1 fruit fly cellular context compared by ENCODE assay signal in the genomic region with DNA sequence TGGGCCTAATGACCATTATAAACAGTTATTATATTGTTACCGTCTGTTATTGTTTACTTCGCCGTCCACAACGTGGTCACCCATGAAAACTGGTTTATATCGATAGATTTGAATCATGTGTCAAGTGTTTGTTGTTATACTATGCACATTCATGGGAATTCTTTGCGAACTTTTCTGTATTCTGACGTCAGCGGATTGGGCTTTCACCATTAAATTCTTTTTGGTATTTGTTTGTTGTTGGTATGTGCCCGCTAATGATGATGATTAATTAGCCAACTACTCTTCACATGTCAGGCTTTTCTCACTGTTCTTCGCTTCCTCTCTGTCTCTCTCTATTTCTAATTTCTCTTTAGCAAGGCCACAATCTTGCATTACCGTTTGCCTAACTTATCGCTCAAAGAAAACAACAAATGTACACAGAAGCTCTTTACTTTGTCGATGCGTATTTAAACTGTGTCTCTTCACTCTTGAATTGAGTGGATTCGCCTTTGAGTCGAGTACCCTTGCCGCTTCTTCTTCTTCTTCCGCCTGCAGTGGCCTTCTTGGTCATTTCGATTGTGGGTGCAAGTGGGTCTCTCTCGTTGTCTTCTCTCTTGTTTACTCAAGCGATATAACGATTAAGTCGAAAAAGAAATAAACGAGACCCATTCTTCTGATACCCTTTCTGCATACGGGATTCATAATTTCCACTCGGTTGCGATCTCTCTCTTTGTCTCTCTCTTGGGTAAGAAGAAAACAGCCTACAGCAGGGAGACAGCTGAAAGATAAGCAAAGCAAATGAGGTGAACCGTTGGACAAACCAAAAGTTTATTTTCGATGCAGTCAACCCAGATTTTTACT.
A peak's percentile ranks its signal among the peaks of the same experiment; 100 is the strongest.
TF ChIP-seq lines count a peak whose summit lies in the region.

No protein-coding gene starts in this region.

TF ChIP-seq in whole organism, embryonic, 481 proteins besides CTCF, POLR2A, EP300 and RAD21 (continued from another document):
- TF ChIP-seq schlank (tag; optimal IDR thresholded peaks at IDR 0.05; lab: Kevin White, UChicago) = no peak
- no peak for TF ChIP-seq CG9876 (GFP tag; optimal IDR thresholded peaks at IDR 0.05; lab: Kevin White, UChicago)
- TF ChIP-seq otp (GFP tag; IDR thresholded peaks at IDR 0.05; lab: Robert Waterston, UW) = peak; percentile 75; the same call in 2 of the 3 replicates
- TF ChIP-seq Ravus (GFP tag; IDR thresholded peaks at IDR 0.05; lab: Robert Waterston, UW) = no peak
- TF ChIP-seq CG18476 (GFP tag; optimal IDR thresholded peaks at IDR 0.05; lab: Kevin White, UChicago) = no peak
- peak; percentile 42 for TF ChIP-seq CG1529 (GFP tag; optimal IDR thresholded peaks at IDR 0.05; lab: Kevin White, UChicago)
- no peak for TF ChIP-seq Atf3 (GFP tag; optimal IDR thresholded peaks at IDR 0.05; lab: Kevin White, UChicago)
- peak; percentile 40 for TF ChIP-seq CG1603 (tag; optimal IDR thresholded peaks at IDR 0.05; lab: Kevin White, UChicago)
- TF ChIP-seq CG31441 (GFP tag; IDR thresholded peaks at IDR 0.05; lab: Robert Waterston, UW) = no peak; the same call in 1 of the 2 replicates
- TF ChIP-seq CG7556 (GFP tag; optimal IDR thresholded peaks at IDR 0.05; lab: Kevin White, UChicago) = no peak
- no peak for TF ChIP-seq CG32532 (GFP tag; IDR thresholded peaks at IDR 0.05; lab: Robert Waterston, UW)
- TF ChIP-seq pan (optimal IDR thresholded peaks at IDR 0.05; lab: Kevin White, UChicago) = no peak
- TF ChIP-seq pan (GFP tag; optimal IDR thresholded peaks at IDR 0.05 in 1 of 2, IDR thresholded peaks at IDR 0.05 in 1 of 2) = peak in 1 of 2 experiments; percentile 33
- no peak for TF ChIP-seq CG2889 (GFP tag; IDR thresholded peaks at IDR 0.05; lab: Robert Waterston, UW)
- TF ChIP-seq Fer1 (GFP tag; optimal IDR thresholded peaks at IDR 0.05; lab: Kevin White, UChicago) = peak; percentile 69
- TF ChIP-seq dm (GFP tag; optimal IDR thresholded peaks at IDR 0.05; lab: Kevin White, UChicago) = no peak
- TF ChIP-seq CG2875 (GFP tag; optimal IDR thresholded peaks at IDR 0.05; lab: Kevin White, UChicago) = peak; percentile 70
- TF ChIP-seq pnt (GFP tag; optimal IDR thresholded peaks at IDR 0.05; lab: Kevin White, UChicago) = no peak
- peak; percentile 88 for TF ChIP-seq gcm (GFP tag; optimal IDR thresholded peaks at IDR 0.05; lab: Kevin White, UChicago)
- TF ChIP-seq Lhr (GFP tag; optimal IDR thresholded peaks at IDR 0.05; lab: Kevin White, UChicago) = peak; percentile 5
- peak; percentile 94 for TF ChIP-seq sd (tag; optimal IDR thresholded peaks at IDR 0.05; lab: Kevin White, UChicago)
- TF ChIP-seq CG15696 (tag; optimal IDR thresholded peaks at IDR 0.05; lab: Kevin White, UChicago) = peak; percentile 71
- TF ChIP-seq tna (GFP tag; IDR thresholded peaks at IDR 0.05; lab: Robert Waterston, UW; ENCODE audit: partially characterized antibody) = no peak
- no peak for TF ChIP-seq CG10565 (GFP tag; optimal IDR thresholded peaks at IDR 0.05; lab: Kevin White, UChicago)
- TF ChIP-seq CG5245 (GFP tag; optimal IDR thresholded peaks at IDR 0.05; lab: Kevin White, UChicago) = no peak
- no peak for TF ChIP-seq C15 (GFP tag; IDR thresholded peaks at IDR 0.05; lab: Robert Waterston, UW)
- TF ChIP-seq org-1 (GFP tag; optimal IDR thresholded peaks at IDR 0.05; lab: Kevin White, UChicago) = no peak
- no peak for TF ChIP-seq chn (GFP tag; optimal IDR thresholded peaks at IDR 0.05; lab: Kevin White, UChicago)
- no peak for TF ChIP-seq emc (GFP tag; optimal IDR thresholded peaks at IDR 0.05; lab: Kevin White, UChicago)
- no peak for TF ChIP-seq CkIIα-i1 (GFP tag; IDR thresholded peaks at IDR 0.05; lab: Robert Waterston, UW)
- TF ChIP-seq h (optimal IDR thresholded peaks at IDR 0.05; lab: Kevin White, UChicago) = no peak
- TF ChIP-seq Vsx1 (GFP tag; optimal IDR thresholded peaks at IDR 0.05; lab: Kevin White, UChicago) = peak; percentile 69
- TF ChIP-seq CG30020 (tag; optimal IDR thresholded peaks at IDR 0.05; lab: Kevin White, UChicago) = no peak
- no peak for TF ChIP-seq ERR (GFP tag; optimal IDR thresholded peaks at IDR 0.05; lab: Kevin White, UChicago)
- no peak for TF ChIP-seq ato (GFP tag; IDR thresholded peaks at IDR 0.05; lab: Robert Waterston, UW; ENCODE audit: partially characterized antibody)
